Fruit fly (Drosophila melanogaster) whole organism, adult: ENCODE data around the gene CG18766.

ENCODE experiments used
- CG11617 ChIP-seq: fragments of 200-800 bp; sonication (Bioruptor generic); optimal IDR thresholded peaks from 2 replicates; lab custom pipeline; 2017; ENCODE audit warnings: mild to moderate bottlenecking, missing biosample characterization, missing genetic modification reagents, missing genetic modification characterization
- CG12768 ChIP-seq: fragments of 200-800 bp; sonication (Bioruptor generic); optimal IDR thresholded peaks from 2 replicates; lab custom pipeline; 2017; ENCODE audit warnings: missing biosample characterization, missing genetic modification characterization, mild to moderate bottlenecking, moderate library complexity, missing genetic modification reagents
- CG14711 ChIP-seq: fragments of 200-800 bp; sonication (Bioruptor generic); optimal IDR thresholded peaks from 2 replicates; lab custom pipeline; 2018; ENCODE audit warnings: missing biosample characterization, mild to moderate bottlenecking, missing genetic modification characterization, moderate library complexity
- CG1620 ChIP-seq: fragments of 200-800 bp; sonication (Bioruptor generic); optimal IDR thresholded peaks from 2 replicates; lab custom pipeline; 2016; ENCODE audit warnings: missing biosample characterization, missing genetic modification characterization
- CG33017 ChIP-seq: fragments of 200-800 bp; sonication (Bioruptor generic); optimal IDR thresholded peaks from 2 replicates; lab custom pipeline; 2018; ENCODE audit warnings: missing biosample characterization, mild to moderate bottlenecking, missing genetic modification characterization, moderate library complexity
- CG5204 ChIP-seq: fragments of 200-800 bp; sonication (Bioruptor generic); optimal IDR thresholded peaks from 2 replicates; lab custom pipeline; 2016; ENCODE audit warnings: missing biosample characterization, missing genetic modification characterization
- CG7045 ChIP-seq: fragments of 200-800 bp; sonication (Bioruptor generic); optimal IDR thresholded peaks from 2 replicates; lab custom pipeline; 2017; ENCODE audit warnings: missing biosample characterization, mild to moderate bottlenecking, missing genetic modification characterization
- CG7101 ChIP-seq: fragments of 200-800 bp; sonication (Bioruptor generic); optimal IDR thresholded peaks from 2 replicates; lab custom pipeline; 2018; ENCODE audit warnings: missing biosample characterization, mild to moderate bottlenecking, missing genetic modification characterization, moderate library complexity
- Clk ChIP-seq: fragments of 200-800 bp; sonication (Bioruptor generic); optimal IDR thresholded peaks from 2 replicates; lab custom pipeline; 2017; ENCODE audit warnings: missing biosample characterization, missing genetic modification characterization
- Crg-1 ChIP-seq: fragments of 200-800 bp; sonication (Bioruptor generic); optimal IDR thresholded peaks from 2 replicates; lab custom pipeline; 2016; ENCODE audit warnings: missing biosample characterization, missing genetic modification characterization
- Hr96 ChIP-seq: fragments of 200-800 bp; sonication (Bioruptor generic); optimal IDR thresholded peaks from 2 replicates; lab custom pipeline; 2016; ENCODE audit warnings: missing biosample characterization, missing genetic modification characterization
- Mnt ChIP-seq: fragments of 200-800 bp; sonication (Bioruptor generic); optimal IDR thresholded peaks from 2 replicates; lab custom pipeline; 2016; ENCODE audit warnings: missing biosample characterization, mild to moderate bottlenecking, missing genetic modification characterization
- bab1 ChIP-seq: fragments of 200-800 bp; sonication (Bioruptor generic); optimal IDR thresholded peaks from 3 replicates; lab custom pipeline; 2019; ENCODE audit warnings: missing biosample characterization, mild to moderate bottlenecking, missing genetic modification characterization, moderate library complexity
- cic ChIP-seq: fragments of 200-800 bp; sonication (Bioruptor generic); optimal IDR thresholded peaks from 2 replicates; lab custom pipeline; 2017; ENCODE audit warnings: missing biosample characterization, mild to moderate bottlenecking, missing genetic modification characterization, moderate library complexity
- cnc ChIP-seq, 2 experiments: fragments of >200 bp; optimal IDR thresholded peaks; 2 replicates each; lab custom pipeline; 2017
- kay ChIP-seq: fragments of 200-800 bp; sonication (Bioruptor generic); peaks from one replicate; lab custom pipeline; 2016; ENCODE audit warnings: missing biosample characterization, missing genetic modification characterization, borderline replicate concordance
- ovo ChIP-seq: fragments of 200-800 bp; sonication (Bioruptor generic); optimal IDR thresholded peaks from 2 replicates; lab custom pipeline; 2016; ENCODE audit warnings: missing biosample characterization, missing genetic modification characterization
- pad ChIP-seq: fragments of 200-800 bp; sonication (Bioruptor generic); optimal IDR thresholded peaks from 3 replicates; lab custom pipeline; 2017; ENCODE audit warnings: missing biosample characterization, missing genetic modification characterization, mild to moderate bottlenecking, moderate library complexity, missing genetic modification reagents
- tj ChIP-seq: fragments of 200-800 bp; sonication (Bioruptor generic); optimal IDR thresholded peaks from 3 replicates; lab custom pipeline; 2017; ENCODE audit warnings: missing biosample characterization, mild to moderate bottlenecking, missing genetic modification characterization, moderate library complexity
- toe ChIP-seq: fragments of 200-800 bp; sonication (Bioruptor generic); optimal IDR thresholded peaks from 2 replicates; lab custom pipeline; 2016; ENCODE audit warnings: missing biosample characterization, missing genetic modification characterization

The CG18766 gene

DNA sequence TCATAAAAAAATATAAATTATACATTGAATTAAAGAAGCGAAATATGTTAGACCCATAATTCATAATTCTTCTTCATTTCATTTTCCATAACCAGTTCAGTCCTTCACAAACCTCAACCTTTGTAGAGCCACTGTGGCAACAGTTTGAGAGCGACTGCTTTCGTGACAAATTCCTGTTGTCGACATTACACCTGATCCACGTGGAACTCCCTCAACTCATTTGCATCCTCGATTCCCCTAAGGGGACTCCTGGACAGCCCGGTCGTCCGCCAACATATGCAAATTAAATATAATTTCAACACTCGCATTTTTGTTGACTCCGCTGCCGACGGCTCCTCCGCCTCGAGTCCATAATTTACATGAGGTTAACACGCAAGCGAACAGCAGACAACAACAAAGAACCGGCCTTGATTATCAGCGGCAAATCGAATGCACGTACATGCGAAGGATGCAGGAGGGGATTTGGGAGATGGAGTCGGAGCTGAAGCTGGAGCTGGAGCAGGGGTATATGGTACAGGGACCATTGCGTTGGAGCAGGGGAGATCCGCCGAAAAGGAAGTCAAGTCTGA, 18.9 kb downstream of the CG18766 start:
- no peak for TF ChIP-seq ovo (GFP tag; lab: Kevin White, UChicago)
- no peak for TF ChIP-seq CG11617 (GFP tag; lab: Kevin White, UChicago)
- no peak for TF ChIP-seq CG5204 (GFP tag; lab: Kevin White, UChicago)
- no peak for TF ChIP-seq Mnt (GFP tag; lab: Kevin White, UChicago)
- TF ChIP-seq cnc (optimal IDR thresholded peaks at IDR 0.05; lab: Kevin White, UChicago), result no peak
- no peak for TF ChIP-seq cic (GFP tag; lab: Kevin White, UChicago)
- TF ChIP-seq Clk (GFP tag; lab: Kevin White, UChicago), result no peak
- TF ChIP-seq CG12768, result no peak
- TF ChIP-seq CG1620 (GFP tag; lab: Kevin White, UChicago), result no peak
- TF ChIP-seq Crg-1 (GFP tag; lab: Kevin White, UChicago), result no peak
- TF ChIP-seq tj (GFP tag; lab: Kevin White, UChicago), result no peak
- no peak for TF ChIP-seq CG33017
- no peak for TF ChIP-seq CG7045 (GFP tag; lab: Kevin White, UChicago)
- TF ChIP-seq Hr96 (GFP tag; lab: Kevin White, UChicago), result no peak
- no peak for TF ChIP-seq kay (GFP tag; lab: Kevin White, UChicago)

DNA sequence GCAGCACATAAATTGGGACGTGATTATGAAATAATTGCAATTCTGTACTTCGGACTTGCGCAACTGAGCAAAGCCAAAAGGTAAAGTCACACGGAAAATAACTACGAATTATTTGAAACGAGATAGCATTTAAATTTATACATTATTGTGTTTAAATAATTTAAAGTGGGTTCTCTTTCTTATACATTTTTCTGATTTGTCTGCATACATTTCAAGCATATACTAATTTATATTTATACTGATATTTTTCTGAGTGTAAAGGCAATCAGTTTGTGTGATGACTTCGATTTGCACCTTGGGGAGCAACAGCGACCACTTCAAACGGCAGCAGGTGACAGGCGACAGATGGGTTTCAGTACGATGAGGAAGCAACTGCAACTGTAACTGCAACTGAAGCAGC, 19.6 kb downstream of the CG18766 start:
- no peak for TF ChIP-seq CG7101
- TF ChIP-seq CG7045 (GFP tag; lab: Kevin White, UChicago), result no peak
- TF ChIP-seq pad, result no peak
- no peak for TF ChIP-seq Crg-1 (GFP tag; lab: Kevin White, UChicago)
- TF ChIP-seq CG14711, result no peak
- no peak for TF ChIP-seq cic (GFP tag; lab: Kevin White, UChicago)
- TF ChIP-seq Mnt (GFP tag; lab: Kevin White, UChicago), result no peak
- TF ChIP-seq kay (GFP tag; lab: Kevin White, UChicago), result no peak
- TF ChIP-seq cnc (optimal IDR thresholded peaks at IDR 0.05; lab: Kevin White, UChicago), result no peak
- no peak for TF ChIP-seq Clk (GFP tag; lab: Kevin White, UChicago)

DNA sequence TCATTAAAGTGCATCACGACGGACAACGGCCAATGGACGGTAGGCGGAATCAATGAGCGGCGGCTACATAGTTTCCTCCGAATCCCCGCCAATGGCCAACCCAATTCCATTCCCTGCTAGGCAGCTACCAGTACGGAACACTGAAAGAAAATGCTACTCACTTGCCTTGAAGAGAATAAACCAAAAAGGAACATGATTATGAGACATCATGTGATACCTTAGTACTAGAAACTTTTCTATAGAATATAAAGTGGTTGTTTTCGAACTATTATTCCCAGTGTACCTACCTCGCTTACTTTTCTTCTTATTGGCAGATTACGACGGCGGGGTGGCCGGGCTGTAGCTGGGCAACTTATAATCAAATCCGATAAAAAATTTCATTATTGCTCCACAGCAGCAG, 20.3 kb downstream of the CG18766 start:
- TF ChIP-seq CG33017, result no peak
- no peak for TF ChIP-seq CG5204 (GFP tag; lab: Kevin White, UChicago)
- no peak for TF ChIP-seq kay (GFP tag; lab: Kevin White, UChicago)
- no peak for TF ChIP-seq Mnt (GFP tag; lab: Kevin White, UChicago)
- no peak for TF ChIP-seq Clk (GFP tag; lab: Kevin White, UChicago)
- no peak for TF ChIP-seq CG11617 (GFP tag; lab: Kevin White, UChicago)
- TF ChIP-seq CG1620 (GFP tag; lab: Kevin White, UChicago), result no peak
- TF ChIP-seq pad, result no peak
- TF ChIP-seq CG12768, result no peak

DNA sequence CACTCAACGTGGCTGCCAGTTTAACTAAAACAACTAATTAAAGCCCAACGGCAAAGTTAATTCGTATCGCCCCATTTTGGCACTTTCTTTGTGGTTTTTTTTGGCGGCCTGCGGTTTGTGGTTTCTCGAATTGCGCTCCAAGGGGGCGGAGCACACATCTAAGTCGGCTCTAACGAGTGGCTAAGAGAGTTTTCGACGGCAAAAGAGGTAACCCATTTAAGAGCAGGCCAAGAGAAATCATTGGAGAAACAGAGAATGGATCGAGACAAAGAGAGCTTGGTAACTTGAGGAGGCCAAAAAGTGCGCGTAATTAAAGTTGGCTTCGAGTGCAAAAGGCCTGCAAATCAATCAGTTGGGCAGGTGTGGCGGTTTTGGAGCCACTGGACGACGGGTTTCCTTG, 22.0 kb downstream of the CG18766 start:
- TF ChIP-seq CG12768 (no peak), toe (GFP tag; lab: Kevin White, UChicago) (no peak), CG7045 (GFP tag; lab: Kevin White, UChicago) (no peak), CG5204 (GFP tag; lab: Kevin White, UChicago) (no peak)

DNA sequence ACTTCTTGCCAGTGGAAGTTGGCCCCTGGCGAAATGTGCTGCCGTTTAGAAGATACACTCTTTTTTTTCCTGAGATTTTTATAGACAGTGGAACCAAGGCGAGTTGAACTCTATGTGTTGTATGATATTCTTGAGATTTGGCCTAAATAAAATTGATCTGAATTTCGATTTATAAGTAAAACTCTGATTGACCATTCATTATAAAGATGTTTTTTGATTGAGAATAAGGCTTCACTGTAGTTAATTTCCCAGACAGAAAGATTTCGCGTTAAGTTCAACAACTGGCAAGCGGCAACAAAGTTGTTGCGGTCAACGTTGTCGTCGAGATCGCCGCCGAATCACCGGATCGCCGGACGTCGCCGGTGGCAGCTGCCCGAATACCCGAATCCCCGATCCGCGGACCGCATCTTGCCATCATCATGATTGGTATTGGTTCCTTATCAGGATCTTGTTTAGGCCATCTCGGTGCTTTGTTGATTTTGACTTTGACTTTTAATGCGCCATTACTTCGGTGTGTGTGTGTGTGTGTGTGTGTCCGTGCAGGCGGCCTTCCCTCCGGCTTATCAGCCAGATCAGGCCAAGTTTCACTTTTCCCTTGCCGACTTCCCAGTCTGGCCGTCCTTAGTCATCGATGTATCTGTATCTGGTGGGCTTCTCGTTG, 22.9 kb downstream of the CG18766 start:
- TF ChIP-seq ovo (GFP tag; lab: Kevin White, UChicago) (no peak), pad (no peak), Mnt (GFP tag; lab: Kevin White, UChicago) (no peak), cnc (optimal IDR thresholded peaks at IDR 0.05; lab: Kevin White, UChicago) (no peak), CG33017 (no peak), Hr96 (GFP tag; lab: Kevin White, UChicago) (no peak), CG5204 (GFP tag; lab: Kevin White, UChicago) (no peak)

DNA sequence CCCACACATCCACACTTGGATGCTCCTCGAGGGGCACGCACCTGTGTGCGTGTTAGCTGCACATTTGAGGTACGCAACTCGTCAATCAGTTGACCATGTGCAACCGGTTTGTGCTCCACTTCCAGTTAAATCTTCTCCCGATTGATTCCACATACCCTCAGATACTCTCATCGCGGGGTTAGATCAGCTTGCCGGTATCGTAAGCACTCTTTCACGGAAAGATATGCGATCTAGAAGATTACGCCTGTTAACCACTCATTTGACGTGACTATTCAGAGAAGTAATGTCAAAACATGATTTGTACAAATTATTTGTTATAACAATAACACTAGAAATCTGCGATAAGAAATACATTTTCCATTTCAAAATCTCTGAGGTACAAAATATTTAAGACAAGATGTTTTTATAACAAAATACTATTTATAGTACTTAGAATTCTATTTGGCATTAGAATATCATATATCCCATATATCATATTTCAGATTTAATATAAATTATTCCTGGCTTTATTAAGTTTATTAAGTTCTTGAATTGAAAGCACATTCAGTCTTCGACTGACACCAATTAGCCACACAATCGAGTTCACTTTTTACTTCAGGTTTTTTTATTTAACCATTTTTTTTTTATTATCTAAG, 24.1 kb downstream of the CG18766 start:
- TF ChIP-seq Hr96 (GFP tag; lab: Kevin White, UChicago) (no peak), tj (GFP tag; lab: Kevin White, UChicago) (no peak), pad (no peak), CG14711 (no peak), Crg-1 (GFP tag; lab: Kevin White, UChicago) (no peak), bab1 (GFP tag; lab: Kevin White, UChicago) (no peak), cic (GFP tag; lab: Kevin White, UChicago) (no peak), Mnt (GFP tag; lab: Kevin White, UChicago) (no peak), CG33017 (no peak), CG7045 (GFP tag; lab: Kevin White, UChicago) (no peak), CG7101 (no peak), CG11617 (GFP tag; lab: Kevin White, UChicago) (no peak), CG12768 (no peak), CG1620 (GFP tag; lab: Kevin White, UChicago) (no peak), kay (GFP tag; lab: Kevin White, UChicago) (no peak)
